Fruit fly (Drosophila melanogaster) whole organism, embryonic: ENCODE measurements around the gene Taf8.

ENCODE experiments used
- Asciz ChIP-seq: fragments of 200-800 bp; sonication (Bioruptor generic); optimal IDR thresholded peaks from 2 replicates; lab custom pipeline; 2017; ENCODE audit warnings: missing biosample characterization, mild to moderate bottlenecking, missing genetic modification characterization, missing genetic modification reagents
- BEAF-32 ChIP-seq: fragments of 200-800 bp; sonication (Bioruptor generic); optimal IDR thresholded peaks from 3 replicates; lab custom pipeline; 2017; ENCODE audit warnings: missing biosample characterization, missing genetic modification characterization, mild to moderate bottlenecking, moderate library complexity, missing genetic modification reagents
- Bgb ChIP-seq: fragments of 200-800 bp; sonication (Bioruptor generic); IDR thresholded peaks from 2 replicates; pipeline ENCODE4 v1.3.6; 2022; ENCODE audit warnings: missing biosample characterization, missing genetic modification characterization; ENCODE audit not compliant: partially characterized antibody
- CG10979 ChIP-seq: fragments of 200-800 bp; sonication (Bioruptor generic); optimal IDR thresholded peaks from 2 replicates; lab custom pipeline; 2018; ENCODE audit warnings: missing biosample characterization, mild to moderate bottlenecking, missing genetic modification characterization, moderate library complexity
- CG11247 ChIP-seq: fragments of 200-800 bp; sonication (Bioruptor generic); IDR thresholded peaks from 2 replicates; pipeline ENCODE4 v1.3.6; 2022; ENCODE audit warnings: missing biosample characterization, missing genetic modification characterization
- CG12942 ChIP-seq: fragments of 200-800 bp; sonication (Bioruptor generic); optimal IDR thresholded peaks from 3 replicates; lab custom pipeline; 2016; ENCODE audit warnings: missing biosample characterization, missing genetic modification characterization
- CG14014 ChIP-seq: fragments of 200-800 bp; sonication (Bioruptor generic); IDR thresholded peaks from 2 replicates; pipeline ENCODE4 v1.3.6; 2022; ENCODE audit warnings: missing biosample characterization, missing genetic modification characterization
- CG15011 ChIP-seq: fragments of 200-800 bp; sonication (Bioruptor generic); optimal IDR thresholded peaks from 3 replicates; lab custom pipeline; 2018; ENCODE audit warnings: missing biosample characterization, mild to moderate bottlenecking, missing genetic modification characterization
- CG1792 ChIP-seq: fragments of 200-800 bp; sonication (Bioruptor generic); optimal IDR thresholded peaks from 2 replicates; lab custom pipeline; 2016; ENCODE audit warnings: missing biosample characterization, missing genetic modification characterization
- CG18599 ChIP-seq: fragments of 200-800 bp; sonication (Bioruptor generic); optimal IDR thresholded peaks from 3 replicates; lab custom pipeline; 2017; ENCODE audit warnings: missing biosample characterization, missing genetic modification characterization, mild to moderate bottlenecking, moderate library complexity, missing genetic modification reagents
- CG2116 ChIP-seq: fragments of 200-800 bp; sonication (Bioruptor generic); optimal IDR thresholded peaks from 3 replicates; lab custom pipeline; 2018; ENCODE audit warnings: missing biosample characterization, mild to moderate bottlenecking, missing genetic modification characterization
- CG2129 ChIP-seq: fragments of 200-800 bp; sonication (Bioruptor generic); IDR thresholded peaks from 2 replicates; pipeline ENCODE4 v1.3.6; 2022; ENCODE audit warnings: missing biosample characterization, missing genetic modification characterization; ENCODE audit not compliant: partially characterized antibody
- CG2875 ChIP-seq: fragments of 200-800 bp; sonication (Bioruptor generic); optimal IDR thresholded peaks from 2 replicates; lab custom pipeline; 2017; ENCODE audit warnings: missing biosample characterization, mild to moderate bottlenecking, missing genetic modification characterization, missing genetic modification reagents
- CG32772 ChIP-seq: fragments of 200-800 bp; sonication (Bioruptor generic); IDR thresholded peaks from 2 replicates; pipeline ENCODE4 v1.3.6; 2022; ENCODE audit warnings: missing biosample characterization, missing genetic modification characterization
- CG4424 ChIP-seq: fragments of 200-800 bp; sonication (Bioruptor generic); optimal IDR thresholded peaks from 3 replicates; lab custom pipeline; 2016; ENCODE audit warnings: missing biosample characterization, missing genetic modification characterization
- CG4854 ChIP-seq: fragments of 200-800 bp; sonication (Bioruptor generic); optimal IDR thresholded peaks from 2 replicates; lab custom pipeline; 2016; ENCODE audit warnings: missing biosample characterization, missing genetic modification characterization, inconsistent platforms
- CG5245 ChIP-seq: fragments of 200-800 bp; sonication (Bioruptor generic); optimal IDR thresholded peaks from 3 replicates; lab custom pipeline; 2016; ENCODE audit warnings: missing biosample characterization, missing genetic modification characterization
- CG5953 ChIP-seq: fragments of 200-800 bp; sonication (Bioruptor generic); IDR thresholded peaks from 2 replicates; pipeline ENCODE4 v1.3.6; 2022; ENCODE audit warnings: missing biosample characterization, missing genetic modification characterization
- Chrac-16 ChIP-seq: fragments of 200-800 bp; sonication (Bioruptor generic); optimal IDR thresholded peaks from 3 replicates; lab custom pipeline; 2016; ENCODE audit warnings: missing biosample characterization, missing genetic modification characterization
- CkIIα-i1 ChIP-seq: fragments of 200-800 bp; sonication (Bioruptor generic); IDR thresholded peaks from 2 replicates; pipeline ENCODE4 v1.3.6; 2022; ENCODE audit warnings: missing biosample characterization, missing genetic modification characterization
- CoRest ChIP-seq: fragments of 200-800 bp; sonication (Bioruptor generic); optimal IDR thresholded peaks from 3 replicates; lab custom pipeline; 2018; ENCODE audit warnings: missing biosample characterization, mild to moderate bottlenecking, missing genetic modification characterization, moderate library complexity
- Fer2 ChIP-seq: fragments of 200-800 bp; sonication (Bioruptor generic); optimal IDR thresholded peaks from 2 replicates; lab custom pipeline; 2018; ENCODE audit warnings: missing biosample characterization, mild to moderate bottlenecking, missing genetic modification characterization, moderate library complexity
- Gsc ChIP-seq: fragments of 200-800 bp; sonication (Bioruptor generic); IDR thresholded peaks from 2 replicates; pipeline ENCODE4 v1.3.6; 2022; ENCODE audit warnings: missing biosample characterization, missing genetic modification characterization
- HHEX ChIP-seq: fragments of 200-800 bp; sonication (Bioruptor generic); optimal IDR thresholded peaks from 3 replicates; lab custom pipeline; 2017; ENCODE audit warnings: missing biosample characterization, mild to moderate bottlenecking, missing genetic modification characterization, missing genetic modification reagents
- Hmr ChIP-seq: fragments of 200-800 bp; sonication (Bioruptor generic); optimal IDR thresholded peaks from 3 replicates; lab custom pipeline; 2017; ENCODE audit warnings: mild to moderate bottlenecking, missing biosample characterization, missing genetic modification reagents, missing genetic modification characterization
- Hr3 ChIP-seq: fragments of 200-800 bp; sonication (Bioruptor generic); optimal IDR thresholded peaks from 3 replicates; lab custom pipeline; 2016; ENCODE audit warnings: missing biosample characterization, missing genetic modification characterization
- Nf-YB ChIP-seq: fragments of 200-800 bp; sonication (Bioruptor generic); optimal IDR thresholded peaks from 3 replicates; lab custom pipeline; 2019; ENCODE audit warnings: missing biosample characterization, mild to moderate bottlenecking, missing genetic modification characterization, moderate library complexity
- Oaz ChIP-seq: fragments of 200-800 bp; sonication (Bioruptor generic); IDR thresholded peaks from 2 replicates; pipeline ENCODE4 v1.3.6; 2022; ENCODE audit warnings: missing biosample characterization, missing genetic modification characterization
- Opbp ChIP-seq: fragments of 200-800 bp; sonication (Bioruptor generic); IDR thresholded peaks from 3 replicates; pipeline ENCODE4 v1.3.6; 2022; ENCODE audit warnings: missing biosample characterization, missing genetic modification characterization; ENCODE audit not compliant: partially characterized antibody
- Poxn ChIP-seq: fragments of 200-800 bp; sonication (Bioruptor generic); IDR thresholded peaks from 2 replicates; pipeline ENCODE4 v1.3.6; 2022; ENCODE audit warnings: missing biosample characterization, missing genetic modification characterization
- Rfx ChIP-seq: fragments of 200-800 bp; sonication (Bioruptor generic); IDR thresholded peaks from 2 replicates; pipeline ENCODE4 v1.3.6; 2022; ENCODE audit warnings: missing biosample characterization, missing genetic modification characterization
- Scr ChIP-seq: fragments of 200-800 bp; sonication (Bioruptor generic); IDR thresholded peaks from 2 replicates; pipeline ENCODE4 v1.3.6; 2022; ENCODE audit warnings: missing biosample characterization, missing genetic modification characterization; ENCODE audit not compliant: partially characterized antibody
- Side ChIP-seq: fragments of 200-800 bp; sonication (Bioruptor generic); optimal IDR thresholded peaks from 2 replicates; lab custom pipeline; 2016; ENCODE audit warnings: missing biosample characterization, missing genetic modification characterization
- Sry-δ ChIP-seq: fragments of 200-800 bp; sonication (Bioruptor generic); optimal IDR thresholded peaks from 2 replicates; lab custom pipeline; 2016; ENCODE audit warnings: missing biosample characterization, missing genetic modification characterization
- al ChIP-seq: fragments of 200-800 bp; sonication (Bioruptor generic); IDR thresholded peaks from 2 replicates; pipeline ENCODE4 v1.3.6; 2022; ENCODE audit warnings: missing biosample characterization, missing genetic modification characterization
- ase ChIP-seq: fragments of 200-800 bp; sonication (Bioruptor generic); IDR thresholded peaks from 3 replicates; pipeline ENCODE4 v1.3.6; 2022; ENCODE audit warnings: missing biosample characterization, missing genetic modification characterization
- caup ChIP-seq: fragments of 200-800 bp; sonication (Bioruptor generic); optimal IDR thresholded peaks from 3 replicates; lab custom pipeline; 2017; ENCODE audit warnings: missing biosample characterization, mild to moderate bottlenecking, missing genetic modification characterization, moderate library complexity; ENCODE audit not compliant: severe bottlenecking
- dimm ChIP-seq: fragments of 200-800 bp; sonication (Bioruptor generic); IDR thresholded peaks from 2 replicates; pipeline ENCODE4 v1.3.6; 2022; ENCODE audit warnings: missing biosample characterization, missing genetic modification characterization
- eve ChIP-seq, 2 experiments: fragments of >200 bp; optimal IDR thresholded peaks; 2 replicates each; lab custom pipeline; 2017; ENCODE audit warnings: missing biosample characterization in 2 of 2, missing genetic modification characterization in 2 of 2
- inv ChIP-seq: fragments of 200-800 bp; sonication (Bioruptor generic); IDR thresholded peaks from 2 replicates; pipeline ENCODE4 v1.3.6; 2022; ENCODE audit warnings: missing biosample characterization, missing genetic modification characterization; ENCODE audit not compliant: partially characterized antibody
- kah ChIP-seq: fragments of 200-800 bp; sonication (Bioruptor generic); optimal IDR thresholded peaks from 2 replicates; lab custom pipeline; 2018; ENCODE audit warnings: missing biosample characterization, mild to moderate bottlenecking, missing genetic modification characterization
- mam ChIP-seq: fragments of 200-800 bp; sonication (Bioruptor generic); optimal IDR thresholded peaks from 3 replicates; lab custom pipeline; 2016; ENCODE audit warnings: missing biosample characterization, missing genetic modification characterization
- mld ChIP-seq: fragments of 200-800 bp; sonication (Bioruptor generic); IDR thresholded peaks from 3 replicates; pipeline ENCODE4 v1.3.6; 2022; ENCODE audit warnings: missing biosample characterization, missing genetic modification characterization; ENCODE audit not compliant: partially characterized antibody
- nerfin-2 ChIP-seq: fragments of 200-800 bp; sonication (Bioruptor generic); IDR thresholded peaks from 2 replicates; pipeline ENCODE4 v1.3.6; 2022; ENCODE audit warnings: missing biosample characterization, missing genetic modification characterization; ENCODE audit not compliant: partially characterized antibody
- pnt ChIP-seq: fragments of 200-800 bp; sonication (Bioruptor generic); optimal IDR thresholded peaks from 3 replicates; lab custom pipeline; 2016; ENCODE audit warnings: missing biosample characterization, missing genetic modification characterization
- scrt ChIP-seq: fragments of 200-800 bp; sonication (Bioruptor generic); optimal IDR thresholded peaks from 2 replicates; lab custom pipeline; 2018; ENCODE audit warnings: missing biosample characterization, mild to moderate bottlenecking, missing genetic modification characterization, moderate library complexity
- sd ChIP-seq: fragments of 200-800 bp; sonication (Bioruptor generic); optimal IDR thresholded peaks from 3 replicates; lab custom pipeline; 2018; ENCODE audit warnings: missing biosample characterization, mild to moderate bottlenecking, missing genetic modification characterization, moderate library complexity
- stc ChIP-seq: fragments of 200-800 bp; sonication (Bioruptor generic); IDR thresholded peaks from 2 replicates; pipeline ENCODE4 v1.3.6; 2022; ENCODE audit warnings: missing biosample characterization, missing genetic modification characterization
- stwl ChIP-seq: fragments of 200-800 bp; sonication (Bioruptor generic); optimal IDR thresholded peaks from 3 replicates; lab custom pipeline; 2018; ENCODE audit warnings: missing biosample characterization, mild to moderate bottlenecking, missing genetic modification characterization, moderate library complexity
- unc-4 ChIP-seq: fragments of 200-800 bp; sonication (Bioruptor generic); IDR thresholded peaks from 2 replicates; pipeline ENCODE4 v1.3.6; 2022; ENCODE audit warnings: missing biosample characterization, missing genetic modification characterization; ENCODE audit not compliant: partially characterized antibody

Taf8 gene

dm6 chrX:18101778-18102177 lies at the start of gene Taf8 (continued):
- TF ChIP-seq Rfx (peak; percentile 52; the same call in 1 of the 2 replicates), CG2116 (GFP tag; lab: Kevin White, UChicago) (no peak), ase (no peak), Bgb (GFP tag; lab: Robert Waterston, UW) (peak; percentile 73), Hmr (GFP tag; lab: Kevin White, UChicago) (no peak), dimm (GFP tag; lab: Robert Waterston, UW) (no peak), sd (tag; lab: Kevin White, UChicago) (no peak), Hr3 (no peak), Scr (GFP tag; lab: Robert Waterston, UW) (peak; percentile 67), Nf-YB (GFP tag; lab: Kevin White, UChicago) (no peak), Poxn (GFP tag; lab: Robert Waterston, UW) (no peak), kah (GFP tag; lab: Kevin White, UChicago) (no peak), mam (peak; percentile 20), Asciz (no peak), caup (GFP tag; lab: Kevin White, UChicago) (no peak), nerfin-2 (peak; percentile 47; the same call in 1 of the 2 replicates), Chrac-16 (GFP tag; lab: Kevin White, UChicago) (no peak), BEAF-32 (GFP tag; lab: Kevin White, UChicago) (peak; percentile 71), Sry-δ (GFP tag; lab: Kevin White, UChicago) (peak; percentile 84), CG12942 (GFP tag; lab: Kevin White, UChicago) (no peak), HHEX (no peak), CG11247 (GFP tag; lab: Robert Waterston, UW) (no peak), CG2129 (GFP tag; lab: Robert Waterston, UW) (peak; percentile 45), unc-4 (GFP tag; lab: Robert Waterston, UW) (peak; percentile 51), CG5953 (GFP tag; lab: Robert Waterston, UW) (no peak), Gsc (GFP tag; lab: Robert Waterston, UW) (no peak), stwl (tag; lab: Kevin White, UChicago) (no peak), inv (GFP tag; lab: Robert Waterston, UW) (peak; percentile 67), CG5245 (GFP tag; lab: Kevin White, UChicago) (no peak), CoRest (no peak), CG1792 (GFP tag; lab: Kevin White, UChicago) (no peak), CkIIα-i1 (no peak), CG4854 (GFP tag; lab: Kevin White, UChicago) (no peak), mld (no peak), scrt (GFP tag; lab: Kevin White, UChicago) (no peak), CG4424 (no peak), CG15011 (GFP tag; lab: Kevin White, UChicago) (no peak), CG10979 (tag; lab: Kevin White, UChicago) (no peak), CG14014 (no peak), CG2875 (no peak), CG32772 (GFP tag; lab: Robert Waterston, UW) (no peak), Side (GFP tag; lab: Kevin White, UChicago) (no peak), Fer2 (tag; lab: Kevin White, UChicago) (no peak), stc (no peak), pnt (GFP tag; lab: Kevin White, UChicago) (no peak), Opbp (peak; percentile 81; the same call in 2 of the 3 replicates), eve (GFP tag; optimal IDR thresholded peaks at IDR 0.05; lab: Kevin White, UChicago) (no peak), al (GFP tag; lab: Robert Waterston, UW) (0 out of 2 replicates have a peak, but pooled peaks have one; percentile 19), CG18599 (GFP tag; lab: Kevin White, UChicago) (no peak), Oaz (GFP tag; lab: Robert Waterston, UW) (no peak)
